Fruit fly (Drosophila melanogaster) whole organism, embryonic: Measurements from ENCODE around the gene Rpn11.

ENCODE experiments used
- Ada2b ChIP-seq: fragments of 200-800 bp; sonication (Bioruptor generic); IDR thresholded peaks from 2 replicates; pipeline ENCODE4 v1.3.6; 2022; ENCODE audit warnings: missing biosample characterization, missing genetic modification characterization
- CG11093 ChIP-seq: fragments of 200-800 bp; sonication (Bioruptor generic); IDR thresholded peaks from 3 replicates; pipeline ENCODE4 v1.3.6; 2022; ENCODE audit warnings: missing biosample characterization, missing genetic modification characterization
- CG11247 ChIP-seq: fragments of 200-800 bp; sonication (Bioruptor generic); IDR thresholded peaks from 2 replicates; pipeline ENCODE4 v1.3.6; 2022; ENCODE audit warnings: missing biosample characterization, missing genetic modification characterization
- CG12391 ChIP-seq: fragments of 200-800 bp; sonication (Bioruptor generic); optimal IDR thresholded peaks from 3 replicates; lab custom pipeline; 2018; ENCODE audit warnings: missing biosample characterization, mild to moderate bottlenecking, missing genetic modification characterization, moderate library complexity
- CG16813 ChIP-seq: fragments of 200-800 bp; sonication (Bioruptor generic); IDR thresholded peaks from 3 replicates; pipeline ENCODE4 v1.3.6; 2022; ENCODE audit warnings: missing biosample characterization, missing genetic modification characterization; ENCODE audit not compliant: partially characterized antibody
- CG17359 ChIP-seq: fragments of 200-800 bp; sonication (Bioruptor generic); optimal IDR thresholded peaks from 3 replicates; lab custom pipeline; 2018; ENCODE audit warnings: missing biosample characterization, mild to moderate bottlenecking, missing genetic modification characterization, moderate library complexity
- CG17361 ChIP-seq: fragments of 200-800 bp; sonication (Bioruptor generic); IDR thresholded peaks from 3 replicates; pipeline ENCODE4 v1.3.6; 2022; ENCODE audit warnings: missing biosample characterization, missing genetic modification characterization
- CG17612 ChIP-seq: fragments of 200-800 bp; sonication (Bioruptor generic); IDR thresholded peaks from 2 replicates; pipeline ENCODE4 v1.3.6; 2022; ENCODE audit warnings: missing biosample characterization, missing genetic modification characterization
- CG2116 ChIP-seq: fragments of 200-800 bp; sonication (Bioruptor generic); optimal IDR thresholded peaks from 3 replicates; lab custom pipeline; 2018; ENCODE audit warnings: missing biosample characterization, mild to moderate bottlenecking, missing genetic modification characterization
- CG2120 ChIP-seq: fragments of 200-800 bp; sonication (Bioruptor generic); optimal IDR thresholded peaks from 3 replicates; lab custom pipeline; 2016; ENCODE audit warnings: missing biosample characterization, missing genetic modification characterization
- CG2199 ChIP-seq: fragments of 200-800 bp; sonication (Bioruptor generic); IDR thresholded peaks from 3 replicates; pipeline ENCODE4 v1.3.6; 2022; ENCODE audit warnings: missing biosample characterization, missing genetic modification characterization
- CG2202 ChIP-seq: fragments of 200-800 bp; sonication (Bioruptor generic); optimal IDR thresholded peaks from 2 replicates; lab custom pipeline; 2018; ENCODE audit warnings: missing biosample characterization, mild to moderate bottlenecking, missing genetic modification characterization
- CG2678 ChIP-seq: fragments of 200-800 bp; sonication (Bioruptor generic); optimal IDR thresholded peaks from 3 replicates; lab custom pipeline; 2019; ENCODE audit warnings: missing biosample characterization, mild to moderate bottlenecking, missing genetic modification characterization, moderate library complexity
- CG2712 ChIP-seq: fragments of 200-800 bp; optimal IDR thresholded peaks from 3 replicates; lab custom pipeline; 2019; ENCODE audit warnings: missing biosample characterization, mild to moderate bottlenecking, missing genetic modification characterization, moderate library complexity
- CG3065 ChIP-seq: fragments of 200-800 bp; sonication (Bioruptor generic); optimal IDR thresholded peaks from 2 replicates; lab custom pipeline; 2016; ENCODE audit warnings: missing biosample characterization, missing genetic modification characterization
- CG34376 ChIP-seq: fragments of 200-800 bp; sonication (Bioruptor generic); optimal IDR thresholded peaks from 2 replicates; lab custom pipeline; 2018; ENCODE audit warnings: missing biosample characterization, mild to moderate bottlenecking, missing genetic modification characterization
- CG4730 ChIP-seq: fragments of 200-800 bp; sonication (Bioruptor generic); IDR thresholded peaks from 2 replicates; pipeline ENCODE4 v1.3.6; 2022; ENCODE audit warnings: missing biosample characterization, missing genetic modification characterization
- CG4854 ChIP-seq: fragments of 200-800 bp; sonication (Bioruptor generic); optimal IDR thresholded peaks from 2 replicates; lab custom pipeline; 2016; ENCODE audit warnings: missing biosample characterization, missing genetic modification characterization, inconsistent platforms
- CG7372 ChIP-seq: fragments of 200-800 bp; sonication (Bioruptor generic); IDR thresholded peaks from 2 replicates; pipeline ENCODE4 v1.3.6; 2022; ENCODE audit warnings: missing biosample characterization, missing genetic modification characterization
- CG7987 ChIP-seq: fragments of 200-800 bp; sonication (Bioruptor generic); optimal IDR thresholded peaks from 2 replicates; lab custom pipeline; 2018; ENCODE audit warnings: missing biosample characterization, mild to moderate bottlenecking, missing genetic modification characterization, moderate library complexity
- CG8388 ChIP-seq: fragments of 200-800 bp; sonication (Bioruptor generic); optimal IDR thresholded peaks from 2 replicates; lab custom pipeline; 2019; ENCODE audit warnings: missing biosample characterization, mild to moderate bottlenecking, missing genetic modification characterization, moderate library complexity
- CG9215 ChIP-seq: fragments of 200-800 bp; sonication (Bioruptor generic); IDR thresholded peaks from 2 replicates; pipeline ENCODE4 v1.3.6; 2022; ENCODE audit warnings: missing biosample characterization, missing genetic modification characterization
- CG9817 ChIP-seq: fragments of 200-800 bp; sonication (Bioruptor generic); optimal IDR thresholded peaks from 2 replicates; lab custom pipeline; 2018; ENCODE audit warnings: missing biosample characterization, mild to moderate bottlenecking, missing genetic modification characterization, moderate library complexity
- Dfd ChIP-seq, 2 experiments: fragments of >200 bp; optimal IDR thresholded peaks; 2 replicates each; lab custom pipeline; 2017; ENCODE audit warnings: missing biosample characterization in 2 of 2, missing genetic modification characterization in 2 of 2
- Hmr ChIP-seq: fragments of 200-800 bp; sonication (Bioruptor generic); optimal IDR thresholded peaks from 3 replicates; lab custom pipeline; 2017; ENCODE audit warnings: mild to moderate bottlenecking, missing biosample characterization, missing genetic modification reagents, missing genetic modification characterization
- Hr3 ChIP-seq: fragments of 200-800 bp; sonication (Bioruptor generic); optimal IDR thresholded peaks from 3 replicates; lab custom pipeline; 2016; ENCODE audit warnings: missing biosample characterization, missing genetic modification characterization
- Lpt ChIP-seq: fragments of >200 bp; optimal IDR thresholded peaks from 2 replicates; lab custom pipeline; 2018; ENCODE audit warnings: missing biosample characterization, missing genetic modification characterization
- Med ChIP-seq: fragments of 200-800 bp; sonication (Bioruptor generic); peaks from one replicate; lab custom pipeline; 2016; ENCODE audit warnings: missing biosample characterization, missing genetic modification characterization, mild to moderate bottlenecking, inconsistent platforms, moderate library complexity
- Oli ChIP-seq: fragments of 200-800 bp; sonication (Bioruptor generic); optimal IDR thresholded peaks from 2 replicates; lab custom pipeline; 2018; ENCODE audit warnings: missing biosample characterization, mild to moderate bottlenecking, missing genetic modification characterization, moderate library complexity
- Ptx1 ChIP-seq: fragments of 200-800 bp; sonication (Bioruptor generic); IDR thresholded peaks from 2 replicates; pipeline ENCODE4 v1.3.6; 2022; ENCODE audit warnings: missing biosample characterization, missing genetic modification characterization
- Ssrp ChIP-seq: fragments of 200-800 bp; sonication (Bioruptor generic); optimal IDR thresholded peaks from 2 replicates; lab custom pipeline; 2018; ENCODE audit warnings: missing biosample characterization, mild to moderate bottlenecking, missing genetic modification characterization, moderate library complexity
- Taf1 ChIP-seq: fragments of 200-800 bp; sonication (Bioruptor generic); IDR thresholded peaks from 2 replicates; pipeline ENCODE4 v1.3.6; 2022; ENCODE audit warnings: missing biosample characterization, missing genetic modification characterization
- Tbp ChIP-seq: fragments of >200 bp; optimal IDR thresholded peaks from 2 replicates; lab custom pipeline; 2018; ENCODE audit warnings: missing biosample characterization, missing genetic modification characterization
- bowl ChIP-seq: fragments of 200-800 bp; sonication (Bioruptor generic); IDR thresholded peaks from 2 replicates; pipeline ENCODE4 v1.3.6; 2022; ENCODE audit warnings: missing biosample characterization, missing genetic modification characterization
- cg ChIP-seq: fragments of 200-800 bp; sonication (Bioruptor generic); optimal IDR thresholded peaks from 3 replicates; lab custom pipeline; 2019; ENCODE audit warnings: missing biosample characterization, mild to moderate bottlenecking, missing genetic modification characterization, moderate library complexity
- jigr1 ChIP-seq: fragments of 200-800 bp; sonication (Bioruptor generic); IDR thresholded peaks from 3 replicates; pipeline ENCODE4 v1.3.6; 2022; ENCODE audit warnings: missing biosample characterization, missing genetic modification characterization
- jumu ChIP-seq: fragments of 200-800 bp; sonication (Bioruptor generic); optimal IDR thresholded peaks from 3 replicates; lab custom pipeline; 2016; ENCODE audit warnings: missing biosample characterization, missing genetic modification characterization
- lab ChIP-seq: fragments of 200-800 bp; sonication (Bioruptor generic); optimal IDR thresholded peaks from 3 replicates; lab custom pipeline; 2017; ENCODE audit warnings: missing biosample characterization, missing genetic modification characterization, mild to moderate bottlenecking, moderate library complexity, missing genetic modification reagents
- mirr ChIP-seq: fragments of 200-800 bp; sonication (Bioruptor generic); optimal IDR thresholded peaks from 3 replicates; lab custom pipeline; 2018; ENCODE audit warnings: missing biosample characterization, mild to moderate bottlenecking, missing genetic modification characterization
- org-1 ChIP-seq: fragments of 200-800 bp; sonication (Bioruptor generic); optimal IDR thresholded peaks from 2 replicates; lab custom pipeline; 2017; ENCODE audit warnings: missing biosample characterization, missing genetic modification characterization
- otp ChIP-seq: fragments of 200-800 bp; sonication (Bioruptor generic); IDR thresholded peaks from 3 replicates; pipeline ENCODE4, ENCODE4 v1.3.6; 2022; ENCODE audit warnings: missing biosample characterization, missing genetic modification characterization
- pho ChIP-seq: fragments of 200-800 bp; sonication (Bioruptor generic); optimal IDR thresholded peaks from 2 replicates; lab custom pipeline; 2016; ENCODE audit warnings: missing biosample characterization, missing genetic modification characterization
- pzg ChIP-seq: fragments of 200-800 bp; sonication (Bioruptor generic); optimal IDR thresholded peaks from 3 replicates; lab custom pipeline; 2018; ENCODE audit warnings: missing biosample characterization, mild to moderate bottlenecking, missing genetic modification characterization, moderate library complexity
- repo ChIP-seq: fragments of 200-800 bp; sonication (Bioruptor generic); optimal IDR thresholded peaks from 2 replicates; lab custom pipeline; 2016; ENCODE audit warnings: missing biosample characterization, missing genetic modification characterization
- sna ChIP-seq: fragments of 200-800 bp; sonication (Bioruptor generic); IDR thresholded peaks from 2 replicates; pipeline ENCODE4 v1.3.6; 2022; ENCODE audit warnings: missing biosample characterization, missing genetic modification characterization; ENCODE audit not compliant: partially characterized antibody
- tna ChIP-seq: fragments of 200-800 bp; sonication (Bioruptor generic); IDR thresholded peaks from 2 replicates; pipeline ENCODE4 v1.3.6; 2022; ENCODE audit warnings: missing biosample characterization, missing genetic modification characterization; ENCODE audit not compliant: partially characterized antibody
- ttk ChIP-seq: fragments of 200-800 bp; sonication (Bioruptor generic); IDR thresholded peaks from 2 replicates; pipeline ENCODE4 v2.1.2; 2022; ENCODE audit warnings: missing biosample characterization, missing genetic modification characterization
- vvl ChIP-seq: fragments of 200-800 bp; sonication (Bioruptor generic); IDR thresholded peaks from 2 replicates; pipeline ENCODE4 v1.3.6; 2022; ENCODE audit warnings: missing biosample characterization, missing genetic modification characterization
- zen ChIP-seq: fragments of 200-800 bp; sonication (Bioruptor generic); optimal IDR thresholded peaks from 3 replicates; lab custom pipeline; 2018; ENCODE audit warnings: missing biosample characterization, mild to moderate bottlenecking, missing genetic modification characterization, moderate library complexity

Rpn11 gene

DNA sequence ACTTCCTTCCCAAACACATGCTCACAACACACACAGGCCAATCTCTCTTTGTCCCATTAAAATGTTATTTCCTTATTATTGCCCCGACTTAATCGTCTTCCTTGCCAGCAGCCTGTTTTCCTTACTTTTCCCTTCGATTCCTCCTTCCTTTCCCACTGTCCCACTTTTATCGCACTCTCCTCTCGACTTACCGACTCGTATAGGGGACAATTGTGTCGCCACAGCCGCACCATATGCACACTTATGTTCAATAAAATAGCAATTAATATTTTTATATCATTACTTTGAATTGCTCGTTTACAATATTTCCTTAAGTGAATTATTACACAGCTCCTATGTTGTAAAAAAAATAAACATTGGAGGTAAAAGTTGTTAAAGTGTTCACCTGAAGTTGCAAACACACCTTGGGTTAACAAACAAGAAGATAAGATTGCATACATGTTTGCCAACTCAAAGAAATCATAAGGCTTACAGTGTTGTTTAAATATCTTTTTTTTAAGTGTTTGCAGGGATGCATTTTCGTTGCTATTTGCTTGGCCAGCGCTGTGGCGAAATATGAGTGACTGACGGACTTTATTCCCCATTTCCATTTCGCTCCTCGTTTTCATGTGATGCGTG is 27.4 kb upstream of the Rpn11 start (continued):
- TF ChIP-seq mirr: peak; percentile 48
- peak; percentile 54 for TF ChIP-seq CG2116 (GFP tag; lab: Kevin White, UChicago)
- TF ChIP-seq tna: no peak
- TF ChIP-seq bowl (GFP tag; lab: Robert Waterston, UW): peak; percentile 38; the same call in 1 of the 2 replicates
- TF ChIP-seq Ssrp (tag; lab: Kevin White, UChicago): peak; percentile 73
- TF ChIP-seq pho (GFP tag; lab: Kevin White, UChicago): peak; percentile 24
- TF ChIP-seq CG34376 (GFP tag; lab: Kevin White, UChicago): peak; percentile 44
- 0 out of 2 replicates have a peak, but pooled peaks have one; percentile 46 for TF ChIP-seq CG7372 (GFP tag; lab: Robert Waterston, UW)

DNA sequence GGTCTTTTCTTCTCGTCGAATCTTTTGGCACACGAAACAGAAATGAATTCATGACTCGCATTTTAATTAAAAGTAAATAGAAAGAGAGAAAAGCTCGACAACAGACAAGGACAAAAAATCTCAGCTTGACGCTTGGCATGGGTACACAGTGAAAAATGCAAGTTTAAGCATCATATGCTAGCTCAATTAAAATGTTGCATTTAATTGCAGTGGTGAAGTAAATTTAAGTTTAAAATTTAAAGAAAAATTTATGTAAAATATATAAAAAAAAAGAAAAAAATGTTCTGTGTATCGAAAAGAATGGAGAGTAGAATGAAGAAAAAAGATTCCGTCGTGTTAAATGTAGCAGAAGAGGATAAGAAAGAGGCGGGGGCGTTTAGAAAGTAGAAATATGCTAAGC is 26.0 kb upstream of the Rpn11 start:
- TF ChIP-seq jumu (GFP tag; lab: Kevin White, UChicago) (no peak), CG4730 (GFP tag; lab: Robert Waterston, UW) (no peak), Lpt (GFP tag; lab: Kevin White, UChicago) (no peak), CG2712 (tag; lab: Kevin White, UChicago) (peak; percentile 8), CG11247 (0 out of 2 replicates have a peak, but pooled peaks have one; percentile 18), CG16813 (GFP tag; lab: Robert Waterston, UW) (no peak), Tbp (no peak), CG2678 (tag; lab: Kevin White, UChicago) (peak; percentile 4), sna (GFP tag; lab: Robert Waterston, UW) (no peak), lab (GFP tag; lab: Kevin White, UChicago) (peak; percentile 37), Med (GFP tag; lab: Kevin White, UChicago) (peak; percentile 23), CG12391 (tag; lab: Kevin White, UChicago) (peak; percentile 21), CG7987 (GFP tag; lab: Kevin White, UChicago) (no peak), CG2202 (tag; lab: Kevin White, UChicago) (no peak), CG17359 (no peak), CG9817 (no peak), CG8388 (GFP tag; lab: Kevin White, UChicago) (peak; percentile 16), cg (GFP tag; lab: Kevin White, UChicago) (no peak), CG4854 (GFP tag; lab: Kevin White, UChicago) (no peak), org-1 (GFP tag; lab: Kevin White, UChicago) (no peak), CG3065 (no peak), Dfd (GFP tag; optimal IDR thresholded peaks at IDR 0.05; lab: Kevin White, UChicago) (no peak), repo (GFP tag; lab: Kevin White, UChicago) (no peak), CG9215 (no peak), Hmr (GFP tag; lab: Kevin White, UChicago) (peak; percentile 37), vvl (GFP tag; lab: Robert Waterston, UW) (peak; percentile 22; the same call in 1 of the 2 replicates), ttk (GFP tag; lab: Robert Waterston, UW) (no peak), CG17361 (no peak), pzg (GFP tag; lab: Kevin White, UChicago) (no peak), Oli (peak; percentile 1), Ada2b (GFP tag; lab: Robert Waterston, UW) (0 out of 2 replicates have a peak, but pooled peaks have one; percentile 23), Taf1 (GFP tag; lab: Robert Waterston, UW) (no peak), otp (GFP tag; lab: Robert Waterston, UW) (0 out of 3 replicates have a peak, but pooled peaks have one; percentile 18), CG2199 (GFP tag; lab: Robert Waterston, UW) (no peak), Ptx1 (GFP tag; lab: Robert Waterston, UW) (0 out of 2 replicates have a peak, but pooled peaks have one; percentile 11), CG17612 (GFP tag; lab: Robert Waterston, UW) (no peak), jigr1 (GFP tag; lab: Robert Waterston, UW) (no peak), CG2120 (GFP tag; lab: Kevin White, UChicago) (peak; percentile 31), CG11093 (GFP tag; lab: Robert Waterston, UW) (no peak), zen (no peak), Hr3 (no peak)
